Worm (Caenorhabditis elegans) whole organism, L2 larva: ENCODE results near the gene sam-10.

Source experiments
- C34F6.9 ChIP-seq: fragments of 150-350 bp; optimal IDR thresholded peaks from 2 replicates; lab custom pipeline; 2014; ENCODE audit warnings: missing biosample characterization, missing genetic modification characterization
- F13H6.1 ChIP-seq: sonication (generic microtip); optimal IDR thresholded peaks from 2 replicates; lab custom pipeline; 2016; ENCODE audit warnings: missing genetic modification characterization, missing compliant biosample characterization
- R02D3.7 ChIP-seq: fragments of 150-350 bp; optimal IDR thresholded peaks from 2 replicates; lab custom pipeline; 2014; ENCODE audit warnings: missing biosample characterization, missing genetic modification characterization
- Y55F3AM.14 ChIP-seq: fragments of 200-800 bp; sonication (Bioruptor generic); optimal IDR thresholded peaks from 2 replicates; lab custom pipeline; 2018; ENCODE audit warnings: mild to moderate bottlenecking, missing genetic modification characterization, missing compliant biosample characterization
- ZK546.5 ChIP-seq: sonication (generic microtip); optimal IDR thresholded peaks from 2 replicates; lab custom pipeline; 2017; ENCODE audit warnings: missing biosample characterization, missing genetic modification characterization
- alr-1 ChIP-seq: fragments of 150-350 bp; optimal IDR thresholded peaks from 2 replicates; lab custom pipeline; 2014; ENCODE audit warnings: missing biosample characterization, missing genetic modification characterization
- aly-2 ChIP-seq: fragments of 150-350 bp; optimal IDR thresholded peaks from 2 replicates; lab custom pipeline; 2014; ENCODE audit warnings: missing biosample characterization, missing genetic modification characterization
- ama-1 ChIP-seq: fragments of 150-350 bp; optimal IDR thresholded peaks from 2 replicates; lab custom pipeline; 2018; ENCODE audit warnings: inconsistent platforms
- blmp-1 ChIP-seq: sonication (generic microtip); optimal IDR thresholded peaks from 2 replicates; lab custom pipeline; 2017; ENCODE audit warnings: missing genetic modification characterization, mild to moderate bottlenecking, missing compliant biosample characterization, antibody characterized with exemption, moderate library complexity; ENCODE audit not compliant: insufficient read depth
- ceh-16 ChIP-seq: fragments of 150-350 bp; optimal IDR thresholded peaks from 2 replicates; lab custom pipeline; 2014; ENCODE audit warnings: missing biosample characterization, missing genetic modification characterization
- ceh-82 ChIP-seq: fragments of 150-350 bp; optimal IDR thresholded peaks from 2 replicates; lab custom pipeline; 2014; ENCODE audit warnings: missing biosample characterization, missing genetic modification characterization
- crh-2 ChIP-seq: sonication (generic microtip); optimal IDR thresholded peaks from 2 replicates; lab custom pipeline; 2017; ENCODE audit warnings: missing biosample characterization, missing genetic modification characterization
- dmd-4 ChIP-seq: sonication (generic microtip); optimal IDR thresholded peaks from 2 replicates; lab custom pipeline; 2017; ENCODE audit warnings: missing biosample characterization, missing genetic modification characterization
- egl-27 ChIP-seq: sonication (generic microtip); optimal IDR thresholded peaks from 3 replicates; lab custom pipeline; 2017; ENCODE audit warnings: missing biosample characterization, missing genetic modification reagents, missing genetic modification characterization
- elt-1 ChIP-seq: fragments of 150-350 bp; optimal IDR thresholded peaks from 2 replicates; lab custom pipeline; 2014; ENCODE audit warnings: missing biosample characterization, missing genetic modification characterization
- elt-3 ChIP-seq: sonication (generic microtip); optimal IDR thresholded peaks from 2 replicates; lab custom pipeline; 2017; ENCODE audit warnings: missing biosample characterization, missing genetic modification characterization
- fos-1 ChIP-seq: fragments of 150-350 bp; optimal IDR thresholded peaks from 2 replicates; lab custom pipeline; 2014; ENCODE audit warnings: missing biosample characterization, missing genetic modification characterization
- lin-11 ChIP-seq: fragments of 150-350 bp; sonication (generic microtip); optimal IDR thresholded peaks from 2 replicates; lab custom pipeline; 2014; ENCODE audit warnings: missing biosample characterization, missing genetic modification characterization, inconsistent platforms, mixed read lengths
- lin-13 ChIP-seq: fragments of 150-350 bp; optimal IDR thresholded peaks from 2 replicates; lab custom pipeline; 2014; ENCODE audit warnings: missing biosample characterization, missing genetic modification reagents, missing genetic modification characterization
- lin-39 ChIP-seq: fragments of 150-350 bp; optimal IDR thresholded peaks from 2 replicates; lab custom pipeline; 2014; ENCODE audit warnings: missing biosample characterization, missing genetic modification reagents, missing genetic modification characterization
- lsy-2 ChIP-seq, 2 experiments: fragments of 150-350 bp in 1 of 2; sonication (generic microtip) in 1 of 2; optimal IDR thresholded peaks; 2 replicates each; lab custom pipeline; 2014 to 2017; ENCODE audit warnings: missing biosample characterization in 2 of 2, missing genetic modification characterization in 2 of 2
- mab-5 ChIP-seq: fragments of 150-350 bp; optimal IDR thresholded peaks from 2 replicates; lab custom pipeline; 2014; ENCODE audit warnings: missing biosample characterization, missing genetic modification characterization
- mbf-1 ChIP-seq: sonication (generic microtip); optimal IDR thresholded peaks from 2 replicates; lab custom pipeline; 2017; ENCODE audit warnings: missing biosample characterization, missing genetic modification characterization
- mdl-1 ChIP-seq, 2 experiments: fragments of 150-350 bp in 1 of 2; sonication (generic microtip) in 1 of 2; optimal IDR thresholded peaks; 2 replicates each; lab custom pipeline; 2017; ENCODE audit warnings: missing biosample characterization in 2 of 2, missing genetic modification characterization in 2 of 2
- nhr-10 ChIP-seq: sonication (generic microtip); optimal IDR thresholded peaks from 2 replicates; lab custom pipeline; 2017; ENCODE audit warnings: missing biosample characterization, missing genetic modification characterization
- nhr-11 ChIP-seq: fragments of 150-350 bp; optimal IDR thresholded peaks from 2 replicates; lab custom pipeline; 2014; ENCODE audit warnings: missing biosample characterization, missing genetic modification characterization
- nhr-12 ChIP-seq: fragments of 150-350 bp; optimal IDR thresholded peaks from 2 replicates; lab custom pipeline; 2014; ENCODE audit warnings: missing biosample characterization, missing genetic modification characterization
- nhr-129 ChIP-seq: fragments of 150-350 bp; optimal IDR thresholded peaks from 2 replicates; lab custom pipeline; 2014; ENCODE audit warnings: missing biosample characterization, missing genetic modification characterization
- nhr-21 ChIP-seq: fragments of 150-350 bp; optimal IDR thresholded peaks from 2 replicates; lab custom pipeline; 2014; ENCODE audit warnings: missing biosample characterization, missing genetic modification characterization
- nhr-23 ChIP-seq: fragments of 150-350 bp; optimal IDR thresholded peaks from 2 replicates; lab custom pipeline; 2014; ENCODE audit warnings: missing biosample characterization, missing genetic modification reagents, missing genetic modification characterization
- nhr-237 ChIP-seq: fragments of 150-350 bp; optimal IDR thresholded peaks from 2 replicates; lab custom pipeline; 2014; ENCODE audit warnings: missing biosample characterization, missing genetic modification characterization
- nhr-25 ChIP-seq: fragments of 150-350 bp; sonication (generic microtip); optimal IDR thresholded peaks from 3 replicates; lab custom pipeline; 2014; ENCODE audit warnings: missing biosample characterization, missing genetic modification characterization
- nhr-6 ChIP-seq: fragments of 150-350 bp; optimal IDR thresholded peaks from 2 replicates; lab custom pipeline; 2014; ENCODE audit warnings: missing biosample characterization, missing genetic modification characterization
- nhr-77 ChIP-seq: fragments of 150-350 bp; optimal IDR thresholded peaks from 2 replicates; lab custom pipeline; 2014; ENCODE audit warnings: missing biosample characterization, missing genetic modification characterization
- peb-1 ChIP-seq: fragments of 150-350 bp; optimal IDR thresholded peaks from 2 replicates; lab custom pipeline; 2014; ENCODE audit warnings: missing biosample characterization, missing genetic modification characterization
- sem-4 ChIP-seq: fragments of 150-350 bp; optimal IDR thresholded peaks from 2 replicates; lab custom pipeline; 2014; ENCODE audit warnings: missing biosample characterization, missing genetic modification reagents, missing genetic modification characterization
- skn-1 ChIP-seq: sonication (generic microtip); optimal IDR thresholded peaks from 2 replicates; lab custom pipeline; 2017; ENCODE audit warnings: missing biosample characterization, missing genetic modification characterization
- sma-3 ChIP-seq: sonication (generic microtip); optimal IDR thresholded peaks from 2 replicates; lab custom pipeline; 2016; ENCODE audit warnings: missing genetic modification reagents, missing genetic modification characterization, missing compliant biosample characterization
- sma-9 ChIP-seq, 2 experiments: fragments of 150-350 bp in 1 of 2; sonication (generic microtip) in 1 of 2; optimal IDR thresholded peaks; 2 replicates each; lab custom pipeline; 2014 to 2016; ENCODE audit warnings: missing genetic modification characterization in 2 of 2, mild to moderate bottlenecking in 1 of 2, missing biosample characterization in 1 of 2, missing compliant biosample characterization in 1 of 2, missing genetic modification reagents in 1 of 2, moderate library complexity in 1 of 2
- snpc-4 ChIP-seq: fragments of 150-350 bp; optimal IDR thresholded peaks from 2 replicates; lab custom pipeline; 2014; ENCODE audit warnings: missing biosample characterization, missing genetic modification characterization
- unc-39 ChIP-seq: fragments of 150-350 bp; optimal IDR thresholded peaks from 2 replicates; lab custom pipeline; 2014; ENCODE audit warnings: missing biosample characterization, missing genetic modification characterization
- unc-55 ChIP-seq: fragments of 150-350 bp; sonication (generic microtip); optimal IDR thresholded peaks from 3 replicates; lab custom pipeline; 2014; ENCODE audit warnings: missing biosample characterization, missing genetic modification reagents, missing genetic modification characterization
- unc-62 ChIP-seq: fragments of 150-350 bp; optimal IDR thresholded peaks from 2 replicates; lab custom pipeline; 2014; ENCODE audit warnings: missing biosample characterization, missing genetic modification reagents, missing genetic modification characterization
- zag-1 ChIP-seq: fragments of 150-350 bp; optimal IDR thresholded peaks from 2 replicates; lab custom pipeline; 2014; ENCODE audit warnings: missing biosample characterization, missing genetic modification characterization
- ztf-1 ChIP-seq: fragments of 200-800 bp; sonication (Bioruptor generic); conservative IDR thresholded peaks from 2 replicates; pipeline ENCODE4 v1.3.6; 2022; ENCODE audit warnings: missing genetic modification characterization, missing compliant biosample characterization
- ztf-11 ChIP-seq: sonication (generic microtip); optimal IDR thresholded peaks from 2 replicates; lab custom pipeline; 2017; ENCODE audit warnings: missing biosample characterization, missing genetic modification characterization
- ztf-4 ChIP-seq: fragments of 150-350 bp; optimal IDR thresholded peaks from 2 replicates; lab custom pipeline; 2014; ENCODE audit warnings: missing biosample characterization, missing genetic modification characterization

sam-10 gene

ce11 chrII:13330359-13330758, at the start of gene sam-10:
sam-10 (minus strand) TSS chrII:13330525.
- TF ChIP-seq mab-5 (tag; lab: Kevin White, UChicago) (no peak), unc-55 (GFP tag; lab: Kevin White, UChicago) (no peak), nhr-23 (tag; lab: Kevin White, UChicago) (no peak), alr-1 (no peak), nhr-25 (tag; lab: Kevin White, UChicago) (no peak), peb-1 (tag; lab: Kevin White, UChicago) (no peak), nhr-77 (tag; lab: Kevin White, UChicago) (no peak), elt-3 (tag; lab: Kevin White, UChicago) (no peak), R02D3.7 (tag; lab: Kevin White, UChicago) (no peak), nhr-129 (tag; lab: Kevin White, UChicago) (no peak), unc-62 (GFP tag; lab: Kevin White, UChicago) (no peak), ama-1 (lab: Kevin White, UChicago) (no peak), ztf-1 (GFP tag; lab: Robert Waterston, UW) (no peak), aly-2 (tag; lab: Kevin White, UChicago) (no peak), nhr-237 (tag; lab: Kevin White, UChicago) (no peak), nhr-21 (tag; lab: Kevin White, UChicago) (no peak), C34F6.9 (no peak)

ce11 chrII:13376112-13376511, 45.8 kb upstream of the sam-10 start, which contains the start of gene Y48C3A.12:
Y48C3A.12 (plus strand) TSS chrII:13376412.
- TF ChIP-seq nhr-21 (tag; lab: Kevin White, UChicago) (no peak), nhr-25 (tag; lab: Kevin White, UChicago) (no peak), sem-4 (tag; lab: Kevin White, UChicago) (no peak)

- TF ChIP-seq unc-62 (GFP tag; lab: Kevin White, UChicago) (no peak), nhr-25 (tag; lab: Kevin White, UChicago) (peak; percentile 50), nhr-129 (tag; lab: Kevin White, UChicago) (peak; percentile 68), nhr-23 (tag; lab: Kevin White, UChicago) (no peak), ZK546.5 (tag; lab: Kevin White, UChicago) (no peak), mab-5 (tag; lab: Kevin White, UChicago) (peak; percentile 77), nhr-77 (tag; lab: Kevin White, UChicago) (no peak), mbf-1 (tag; lab: Kevin White, UChicago) (no peak), sma-9 (GFP tag; optimal IDR thresholded peaks at IDR 0.05; lab: Kevin White, UChicago) (no peak), sma-9 (tag; optimal IDR thresholded peaks at IDR 0.05; lab: Kevin White, UChicago) (no peak), blmp-1 (tag; lab: Kevin White, UChicago) (peak; percentile 42), unc-39 (tag; lab: Kevin White, UChicago) (no peak), sma-3 (GFP tag; lab: Kevin White, UChicago) (no peak), ztf-4 (tag; lab: Kevin White, UChicago) (no peak), Y55F3AM.14 (GFP tag; lab: Kevin White, UChicago) (no peak), lsy-2 (tag; optimal IDR thresholded peaks at IDR 0.05; lab: Kevin White, UChicago) (peak; percentile 73 to 87), lin-11 (tag; lab: Kevin White, UChicago) (no peak), C34F6.9 (peak; percentile 88), ceh-16 (tag; lab: Kevin White, UChicago) (no peak), skn-1 (tag; lab: Kevin White, UChicago) (no peak), nhr-237 (tag; lab: Kevin White, UChicago) (no peak), elt-3 (tag; lab: Kevin White, UChicago) (no peak), nhr-21 (tag; lab: Kevin White, UChicago) (peak; percentile 44), unc-55 (GFP tag; lab: Kevin White, UChicago) (peak; percentile 93), ceh-82 (tag; lab: Kevin White, UChicago) (no peak), aly-2 (tag; lab: Kevin White, UChicago) (no peak), nhr-12 (no peak), F13H6.1 (tag; lab: Kevin White, UChicago) (peak; percentile 77), nhr-11 (tag; lab: Kevin White, UChicago) (no peak), fos-1 (tag; lab: Kevin White, UChicago) (no peak), mdl-1 (tag; optimal IDR thresholded peaks at IDR 0.05; lab: Kevin White, UChicago) (no peak), nhr-6 (tag; lab: Kevin White, UChicago) (peak; percentile 70), nhr-10 (tag; lab: Kevin White, UChicago) (no peak), elt-1 (no peak), ztf-1 (GFP tag; lab: Robert Waterston, UW) (no peak), R02D3.7 (tag; lab: Kevin White, UChicago) (peak; percentile 25), lin-39 (no peak), peb-1 (tag; lab: Kevin White, UChicago) (no peak), ztf-11 (tag; lab: Kevin White, UChicago) (no peak), zag-1 (tag; lab: Kevin White, UChicago) (no peak), ama-1 (lab: Kevin White, UChicago) (no peak), lin-13 (peak; percentile 69), alr-1 (peak; percentile 14), snpc-4 (tag; lab: Kevin White, UChicago) (peak; percentile 73), dmd-4 (no peak), egl-27 (tag; lab: Kevin White, UChicago) (no peak), crh-2 (tag; lab: Kevin White, UChicago) (peak; percentile 76), sem-4 (tag; lab: Kevin White, UChicago) (no peak)
Measured at ce11 chrII:13369231-13369630, 38.9 kb upstream of the sam-10 start, which contains the start of gene Y48C3A.20. Y48C3A.20 (plus strand) TSS chrII:13369607.
